Fruit fly (Drosophila melanogaster): ENCODE measurements around the gene U4-U6-60K.

Gene U4-U6-60K

DNA sequence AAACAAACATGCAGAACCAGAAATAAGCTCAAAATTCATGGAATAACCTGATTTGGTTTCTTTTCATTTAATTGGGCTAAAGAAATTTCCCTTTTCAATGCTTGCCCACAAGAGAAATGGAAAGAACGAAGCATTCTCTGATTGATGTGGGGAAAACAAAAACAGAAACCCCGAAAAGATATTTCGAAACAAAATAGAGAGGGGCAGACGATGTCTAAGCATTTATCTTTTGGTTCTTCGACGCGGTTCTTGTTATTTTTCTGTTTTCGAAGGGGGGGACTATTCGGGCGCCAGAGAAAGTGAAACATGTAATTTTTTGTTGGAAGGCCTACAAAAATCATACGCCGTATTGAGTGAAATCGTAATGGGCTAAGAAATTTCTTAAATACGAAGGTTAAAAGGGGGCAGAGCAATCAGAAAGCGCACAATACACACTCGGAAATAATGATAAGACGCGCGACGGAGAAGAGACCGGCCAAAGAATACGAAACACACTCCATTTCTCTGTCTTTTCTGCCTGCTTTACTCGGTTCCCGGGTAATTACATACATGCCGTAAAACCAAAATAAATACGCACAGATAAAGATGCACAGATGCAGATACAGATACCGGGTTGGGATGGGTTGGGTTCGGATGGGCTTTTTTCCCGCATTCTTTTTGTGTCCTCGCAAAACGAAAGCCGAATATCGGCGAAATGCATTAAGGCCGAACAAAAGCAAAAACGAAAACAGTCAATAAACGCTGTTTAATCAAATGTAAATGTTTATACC lies 24.9 kb downstream of the U4-U6-60K start (continued):
- TF ChIP-seq CG13894 (tag; optimal IDR thresholded peaks at IDR 0.05), result no peak
- TF ChIP-seq lmd (GFP tag; IDR thresholded peaks at IDR 0.05), result no peak
- TF ChIP-seq z (GFP tag; IDR thresholded peaks at IDR 0.05), result peak; percentile 71
- no peak for TF ChIP-seq NK7.1 (GFP tag; optimal IDR thresholded peaks at IDR 0.05)
- TF ChIP-seq amos (GFP tag; IDR thresholded peaks at IDR 0.05; ENCODE audit: partially characterized antibody), result no peak
- peak; percentile 93 for TF ChIP-seq CG2199 (GFP tag; IDR thresholded peaks at IDR 0.05)
- no peak for TF ChIP-seq Mes4 (GFP tag; optimal IDR thresholded peaks at IDR 0.05)
- no peak for TF ChIP-seq CG11093 (GFP tag; IDR thresholded peaks at IDR 0.05)
- TF ChIP-seq ind (GFP tag; optimal IDR thresholded peaks at IDR 0.05), result no peak
- TF ChIP-seq Hr51 (GFP tag; optimal IDR thresholded peaks at IDR 0.05), result no peak
- no peak for TF ChIP-seq ranshi (GFP tag; IDR thresholded peaks at IDR 0.05)
- TF ChIP-seq pros (GFP tag; optimal IDR thresholded peaks at IDR 0.05), result peak; percentile 31
- TF ChIP-seq BtbVII (GFP tag; optimal IDR thresholded peaks at IDR 0.05), result no peak
- no peak for TF ChIP-seq CG4617 (GFP tag; optimal IDR thresholded peaks at IDR 0.05; ENCODE audit: borderline replicate concordance)
- TF ChIP-seq Mrtf (GFP tag; IDR thresholded peaks at IDR 0.05), result no peak
- no peak for TF ChIP-seq ro (GFP tag; IDR thresholded peaks at IDR 0.05)
- TF ChIP-seq CG12236 (GFP tag; optimal IDR thresholded peaks at IDR 0.05), result no peak
- TF ChIP-seq Mad (GFP tag; optimal IDR thresholded peaks at IDR 0.05), result no peak
- TF ChIP-seq fd3F (GFP tag; optimal IDR thresholded peaks at IDR 0.05), result no peak
- no peak for TF ChIP-seq lola (GFP tag; optimal IDR thresholded peaks at IDR 0.05)
- TF ChIP-seq ab (GFP tag; optimal IDR thresholded peaks at IDR 0.05), result no peak
- TF ChIP-seq Sin3A (optimal IDR thresholded peaks at IDR 0.05), result no peak
- TF ChIP-seq Sry-δ (GFP tag; optimal IDR thresholded peaks at IDR 0.05), result no peak
- peak; percentile 31 for TF ChIP-seq sd (tag; optimal IDR thresholded peaks at IDR 0.05)
- TF ChIP-seq sug (tag; optimal IDR thresholded peaks at IDR 0.05), result no peak
- no peak for TF ChIP-seq Dll (GFP tag; IDR thresholded peaks at IDR 0.05; ENCODE audit: partially characterized antibody)
- no peak for TF ChIP-seq dimm (GFP tag; IDR thresholded peaks at IDR 0.05)
- no peak for TF ChIP-seq onecut (GFP tag; IDR thresholded peaks at IDR 0.05)
- no peak for TF ChIP-seq Lhr (GFP tag; optimal IDR thresholded peaks at IDR 0.05)
- no peak for TF ChIP-seq CG12769 (tag; optimal IDR thresholded peaks at IDR 0.05)
- no peak for TF ChIP-seq CG11560 (tag; IDR thresholded peaks at IDR 0.05)
- no peak for TF ChIP-seq dan (GFP tag; IDR thresholded peaks at IDR 0.05)
- no peak for TF ChIP-seq grau (tag; optimal IDR thresholded peaks at IDR 0.05)
- TF ChIP-seq Blimp-1 (GFP tag; optimal IDR thresholded peaks at IDR 0.05), result peak; percentile 97
- no peak for TF ChIP-seq CG12071 (GFP tag; optimal IDR thresholded peaks at IDR 0.05)
- TF ChIP-seq CG9876 (GFP tag; optimal IDR thresholded peaks at IDR 0.05), result no peak
- TF ChIP-seq CG11695 (GFP tag; IDR thresholded peaks at IDR 0.05), result peak; percentile 28; the same call in 1 of the 3 replicates
- TF ChIP-seq Aef1 (GFP tag; IDR thresholded peaks at IDR 0.05), result no peak
- TF ChIP-seq eyg (GFP tag; optimal IDR thresholded peaks at IDR 0.05), result no peak
- no peak for TF ChIP-seq Fer3 (tag; optimal IDR thresholded peaks at IDR 0.05)
- TF ChIP-seq grn (GFP tag; optimal IDR thresholded peaks at IDR 0.05), result peak; percentile 35
- TF ChIP-seq CG18262 (tag; optimal IDR thresholded peaks at IDR 0.05), result no peak
